Worm (Caenorhabditis elegans): ENCODE data around the gene hsp-60.

DNA sequence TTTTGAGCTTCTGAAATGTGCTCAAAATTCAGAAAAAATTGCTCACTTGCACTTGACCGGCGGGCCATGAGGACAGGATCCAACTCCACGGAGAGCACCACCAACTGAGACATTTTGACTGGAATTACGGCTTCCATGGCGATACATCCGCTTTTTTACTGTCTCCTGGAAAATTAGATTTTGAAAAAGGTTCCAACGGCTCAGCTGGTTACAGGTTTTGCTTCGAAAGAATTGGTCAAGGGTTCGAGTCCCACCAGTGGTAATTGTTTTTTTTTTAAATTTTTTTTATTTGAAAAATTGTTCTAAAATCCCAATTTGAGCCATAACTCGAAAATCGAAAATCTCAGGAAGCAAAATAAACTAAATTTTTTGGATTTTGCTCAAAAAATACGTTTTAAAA lies 42.9 kb downstream of the hsp-60 start:
- TF ChIP-seq zip-11 (GFP tag; IDR thresholded peaks at IDR 0.05), result no peak
- TF ChIP-seq daf-8 (GFP tag; IDR thresholded peaks at IDR 0.05), result no peak
- no peak for TF ChIP-seq attf-4 (tag; optimal IDR thresholded peaks at IDR 0.05)
- TF ChIP-seq ceh-32 (tag; optimal IDR thresholded peaks at IDR 0.05; ENCODE audit: poor library complexity), result no peak
- no peak for TF ChIP-seq spr-3 (GFP tag; optimal IDR thresholded peaks at IDR 0.05)
